Worm (Caenorhabditis elegans) whole organism, late embryonic: ENCODE measurements around the gene tlp-1.
"Not testable (repeated sequence)": the region's sequence is repeated elsewhere in the genome, so short reads cannot be mapped to it uniquely, and the experiment has no call there.

Experiments
- ama-1 ChIP-seq: fragments of 150-350 bp; optimal IDR thresholded peaks from 2 replicates; lab custom pipeline; 2014
- ceh-14 ChIP-seq: sonication (generic microtip); optimal IDR thresholded peaks from 2 replicates; lab custom pipeline; 2016; ENCODE audit warnings: missing genotype, missing genetic modification characterization, missing compliant biosample characterization
- ceh-18 ChIP-seq: sonication (generic microtip); optimal IDR thresholded peaks from 2 replicates; lab custom pipeline; 2016; ENCODE audit warnings: missing genetic modification characterization, missing compliant biosample characterization
- ceh-19 ChIP-seq: fragments of 200-800 bp; sonication (Bioruptor generic); optimal IDR thresholded peaks from 2 replicates; lab custom pipeline; 2018; ENCODE audit warnings: mild to moderate bottlenecking, missing genetic modification characterization, missing compliant biosample characterization
- ceh-2 ChIP-seq: sonication (generic microtip); optimal IDR thresholded peaks from 2 replicates; lab custom pipeline; 2016; ENCODE audit warnings: missing genotype, missing genetic modification characterization, missing compliant biosample characterization
- fkh-6 ChIP-seq: sonication (generic microtip); optimal IDR thresholded peaks from 2 replicates; lab custom pipeline; 2016; ENCODE audit warnings: missing genetic modification characterization, missing compliant biosample characterization
- hlh-30 ChIP-seq: sonication (generic microtip); optimal IDR thresholded peaks from 2 replicates; lab custom pipeline; 2017; ENCODE audit warnings: antibody characterized with exemption, missing genetic modification characterization, missing compliant biosample characterization; ENCODE audit not compliant: insufficient read depth
- madf-2 ChIP-seq: sonication (generic microtip); optimal IDR thresholded peaks from 2 replicates; lab custom pipeline; 2017; ENCODE audit warnings: missing genetic modification characterization, missing compliant biosample characterization
- nfya-1 ChIP-seq: sonication (generic microtip); optimal IDR thresholded peaks from 2 replicates; lab custom pipeline; 2017; ENCODE audit warnings: missing genetic modification characterization, mild to moderate bottlenecking, missing compliant biosample characterization, antibody characterized with exemption, moderate library complexity
- pat-9 ChIP-seq: fragments of 200-800 bp; sonication (Bioruptor generic); optimal IDR thresholded peaks from 2 replicates; lab custom pipeline; 2018; ENCODE audit warnings: mild to moderate bottlenecking, missing genetic modification characterization, moderate library complexity, missing compliant biosample characterization
- pha-2 ChIP-seq: sonication (generic microtip); optimal IDR thresholded peaks from 2 replicates; lab custom pipeline; 2017; ENCODE audit warnings: mild to moderate bottlenecking, missing genetic modification characterization, missing compliant biosample characterization
- pha-4 ChIP-seq: fragments of 150-350 bp; optimal IDR thresholded peaks from 2 replicates; lab custom pipeline; 2018; ENCODE audit warnings: missing biosample characterization, missing genetic modification reagents, missing genetic modification characterization
- rnt-1 ChIP-seq: sonication (generic microtip); optimal IDR thresholded peaks from 2 replicates; lab custom pipeline; 2016; ENCODE audit warnings: missing genetic modification characterization, missing compliant biosample characterization

- not testable (repeated sequence) for TF ChIP-seq ceh-19; ceh-14; ceh-18 (tag; lab: Kevin White, UChicago); pha-4 (tag; lab: Kevin White, UChicago); rnt-1 (tag; lab: Kevin White, UChicago); pha-2; nfya-1 (tag; lab: Kevin White, UChicago); fkh-6 (tag; lab: Kevin White, UChicago); ama-1 (lab: Kevin White, UChicago); hlh-30; madf-2 (tag; lab: Kevin White, UChicago); ceh-2 (tag; lab: Kevin White, UChicago); pat-9 (tag; lab: Kevin White, UChicago)
Measured at ce11 chrIV:13662570-13662969, 41.3 kb downstream of the tlp-1 start, which contains the start of gene Y45F10C.2.
